Worm (Caenorhabditis elegans) whole organism, L2 larva: ENCODE data around the gene C15B12.1.

Source experiments
- ama-1 ChIP-seq: fragments of 150-350 bp; optimal IDR thresholded peaks from 2 replicates; lab custom pipeline; 2018; ENCODE audit warnings: inconsistent platforms
- blmp-1 ChIP-seq: sonication (generic microtip); optimal IDR thresholded peaks from 2 replicates; lab custom pipeline; 2017; ENCODE audit warnings: missing genetic modification characterization, mild to moderate bottlenecking, missing compliant biosample characterization, antibody characterized with exemption, moderate library complexity; ENCODE audit not compliant: insufficient read depth
- unc-39 ChIP-seq: fragments of 150-350 bp; optimal IDR thresholded peaks from 2 replicates; lab custom pipeline; 2014; ENCODE audit warnings: missing biosample characterization, missing genetic modification characterization
- unc-62 ChIP-seq: fragments of 150-350 bp; optimal IDR thresholded peaks from 2 replicates; lab custom pipeline; 2014; ENCODE audit warnings: missing biosample characterization, missing genetic modification reagents, missing genetic modification characterization

ce11 chrX:6509813-6510212, 33.2 kb downstream of the C15B12.1 start:
- TF ChIP-seq unc-39 (tag; lab: Kevin White, UChicago) = no peak
- TF ChIP-seq ama-1 = no peak
- no peak for TF ChIP-seq unc-62 (GFP tag; lab: Kevin White, UChicago)
- no peak for TF ChIP-seq blmp-1
